Worm (Caenorhabditis elegans): ENCODE measurements around the gene K07C5.13.

The K07C5.13 gene

ce11 chrV:10355773-10356335 is 14.0 kb downstream of the K07C5.13 start, which contains the start of gene sluh-7 (continued):
- TF ChIP-seq ztf-28 (GFP tag; IDR thresholded peaks at IDR 0.05) (peak; percentile 65; the same call in 1 of the 2 replicates), lag-1 (GFP tag; IDR thresholded peaks at IDR 0.05) (no peak), pha-4 (tag; optimal IDR thresholded peaks at IDR 0.05) (peak; percentile 47), unc-130 (GFP tag; optimal IDR thresholded peaks at IDR 0.05) (peak; percentile 86), madf-3 (GFP tag; IDR thresholded peaks at IDR 0.05) (peak; percentile 86), cebp-2 (GFP tag; IDR thresholded peaks at IDR 0.05) (no peak), K12H6.12 (tag; optimal IDR thresholded peaks at IDR 0.05) (peak; percentile 35), tbp1 (GFP tag; optimal IDR thresholded peaks at IDR 0.05) (peak; percentile 26), zim-3 (tag; optimal IDR thresholded peaks at IDR 0.05) (no peak), Y56A3A.18 (GFP tag; IDR thresholded peaks at IDR 0.05) (no peak), lir-1 (GFP tag; conservative IDR thresholded peaks at IDR 0.05) (peak; percentile 49; the same call in 1 of the 2 replicates), madf-10 (tag; optimal IDR thresholded peaks at IDR 0.05) (peak; percentile 47), F22D6.2 (tag; optimal IDR thresholded peaks at IDR 0.05) (peak; percentile 59), mcd-1 (GFP tag; IDR thresholded peaks at IDR 0.05) (peak; percentile 69)

ce11 chrV:10357467-10357953 is 15.7 kb downstream of the K07C5.13 start, which contains the start of gene ceeh-2:
ceeh-2 (minus strand) TSS chrV:10357903.
- TF ChIP-seq Y67H2A.10 (GFP tag; conservative IDR thresholded peaks at IDR 0.05), result no peak
- no peak for TF ChIP-seq athp-1 (tag; optimal IDR thresholded peaks at IDR 0.05)
- TF ChIP-seq B0035.1 (tag; optimal IDR thresholded peaks at IDR 0.05), result no peak
- peak; percentile 14 for TF ChIP-seq nhr-80 (tag; optimal IDR thresholded peaks at IDR 0.05)

DNA sequence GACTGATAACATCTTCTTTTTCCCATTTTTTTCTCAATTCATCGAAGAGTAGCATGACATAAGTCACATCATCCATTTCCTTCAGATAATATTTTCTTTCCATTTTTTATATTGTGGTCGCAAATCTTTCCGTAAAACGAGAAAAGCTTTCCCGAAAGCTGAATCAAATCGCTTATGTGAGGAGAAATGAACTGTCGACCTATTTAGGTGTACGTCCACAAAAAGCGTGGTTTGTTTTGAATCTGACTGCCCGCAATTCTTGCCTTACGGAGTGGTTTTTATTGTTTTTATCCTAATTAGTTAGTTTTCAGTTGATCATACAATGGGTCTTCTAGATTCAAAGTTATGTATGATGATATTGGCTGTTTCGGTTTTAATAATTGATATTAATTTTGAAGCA is 16.4 kb downstream of the K07C5.13 start, which contains the start of gene ttll-15:
ttll-15 (plus strand) TSS at position 301 of the 400 bp plus-strand sequence.
- TF ChIP-seq dpl-1 (GFP tag; optimal IDR thresholded peaks at IDR 0.05) (no peak), sdz-38 (tag; optimal IDR thresholded peaks at IDR 0.05) (no peak), mel-28 (tag; optimal IDR thresholded peaks at IDR 0.05; ENCODE audit: borderline replicate concordance) (no peak), zfh-2 (GFP tag; conservative IDR thresholded peaks at IDR 0.05) (no peak), lir-1 (GFP tag; conservative IDR thresholded peaks at IDR 0.05) (no peak), F57C9.4 (tag; optimal IDR thresholded peaks at IDR 0.05) (no peak), unc-62 (GFP tag; optimal IDR thresholded peaks at IDR 0.05) (no peak), F39B2.1 (GFP tag; IDR thresholded peaks at IDR 0.05) (no peak), let-607 (tag; optimal IDR thresholded peaks at IDR 0.05) (no peak)

DNA sequence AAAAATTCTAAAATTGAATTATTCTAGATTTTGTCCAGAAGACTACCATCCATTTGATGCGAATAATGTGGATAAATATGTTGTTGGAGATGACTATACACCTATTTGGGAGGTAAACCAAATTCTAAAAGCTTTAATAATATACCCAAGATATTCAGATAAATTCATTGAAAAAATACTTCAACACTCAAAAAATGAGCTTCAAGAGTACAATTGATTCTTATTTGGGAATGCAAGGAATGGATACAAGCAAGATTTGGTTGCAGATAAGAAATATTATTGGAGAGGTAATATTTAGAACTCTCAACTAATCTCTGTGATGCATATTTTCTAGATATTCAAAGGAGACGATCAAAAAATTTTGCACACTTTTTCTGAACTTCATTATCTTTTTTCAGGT is 18.3 kb downstream of the K07C5.13 start:
- TF ChIP-seq hmg-1.2 (GFP tag; IDR thresholded peaks at IDR 0.05) (no peak), F49E8.2 (tag; optimal IDR thresholded peaks at IDR 0.05; ENCODE audit: insufficient read depth) (no peak), K11D2.4 (GFP tag; IDR thresholded peaks at IDR 0.05) (no peak), ztf-28 (GFP tag; IDR thresholded peaks at IDR 0.05) (no peak)

- peak; percentile 71 for TF ChIP-seq madf-8 (GFP tag; conservative IDR thresholded peaks at IDR 0.05)
- peak; percentile 75 for TF ChIP-seq efl-1 (GFP tag; optimal IDR thresholded peaks at IDR 0.05)
- TF ChIP-seq attf-5 (GFP tag; optimal IDR thresholded peaks at IDR 0.05), result peak; percentile 88
- TF ChIP-seq mcd-1 (GFP tag; IDR thresholded peaks at IDR 0.05), result peak; percentile 86
- peak; percentile 56; the same call in 1 of the 2 replicates for TF ChIP-seq Y95B8A.8 (GFP tag; IDR thresholded peaks at IDR 0.05)
- TF ChIP-seq cebp-1 (GFP tag; IDR thresholded peaks at IDR 0.05), result peak; percentile 45; the same call in 1 of the 2 replicates
- TF ChIP-seq cebp-1 (tag; optimal IDR thresholded peaks at IDR 0.05), result peak; percentile 58
- TF ChIP-seq lin-26 (GFP tag; IDR thresholded peaks at IDR 0.05), result peak; percentile 54
- no peak for TF ChIP-seq ztf-22 (GFP tag; optimal IDR thresholded peaks at IDR 0.05)
- TF ChIP-seq ama-1 (optimal IDR thresholded peaks at IDR 0.05), result peak; percentile 36
- TF ChIP-seq ama-1 (GFP tag; optimal IDR thresholded peaks at IDR 0.05), result no peak
- peak; percentile 41 for TF ChIP-seq lin-40 (tag; optimal IDR thresholded peaks at IDR 0.05)
- peak in 1 of 2 experiments; percentile 12 for TF ChIP-seq let-607 (tag; optimal IDR thresholded peaks at IDR 0.05)
- TF ChIP-seq B0019.2 (GFP tag; conservative IDR thresholded peaks at IDR 0.05), result no peak
- TF ChIP-seq tlf-1 (GFP tag; optimal IDR thresholded peaks at IDR 0.05), result peak; percentile 66
Observed at ce11 chrV:10361830-10362397, 20.1 kb downstream of the K07C5.13 start, which contains the start of gene cash-1. cash-1 (plus strand) TSS chrV:10362261.

Data from whole organism, young adult.